Fruit fly (Drosophila melanogaster): ENCODE data around the gene AIF.
A peak's percentile ranks its signal among the peaks of the same experiment; 100 is the strongest.

The AIF gene

dm6 chr2L:2165864-2166263 is 14.3 kb downstream of the AIF start (continued):
- TF ChIP-seq esn (GFP tag; optimal IDR thresholded peaks at IDR 0.05) (no peak), CG11762 (GFP tag; optimal IDR thresholded peaks at IDR 0.05; ENCODE audit: insufficient read depth) (no peak), svp (GFP tag) (peak; percentile 44), acj6 (GFP tag; optimal IDR thresholded peaks at IDR 0.05) (no peak)

- TF ChIP-seq CG11762 (GFP tag; optimal IDR thresholded peaks at IDR 0.05; ENCODE audit: insufficient read depth) (no peak), Met (GFP tag; optimal IDR thresholded peaks at IDR 0.05) (no peak), Hr4 (GFP tag; optimal IDR thresholded peaks at IDR 0.05) (no peak), acj6 (GFP tag; optimal IDR thresholded peaks at IDR 0.05) (no peak), esn (GFP tag; optimal IDR thresholded peaks at IDR 0.05) (no peak), CG31627 (GFP tag; optimal IDR thresholded peaks at IDR 0.05) (no peak), CG3919 (GFP tag; optimal IDR thresholded peaks at IDR 0.05) (peak; percentile 17), svp (GFP tag) (no peak), CG34406 (GFP tag; optimal IDR thresholded peaks at IDR 0.05) (no peak), CG8319 (GFP tag; optimal IDR thresholded peaks at IDR 0.05) (no peak), CG3032 (tag; optimal IDR thresholded peaks at IDR 0.05) (peak; percentile 17), ss (GFP tag; optimal IDR thresholded peaks at IDR 0.05) (no peak), salr (GFP tag; optimal IDR thresholded peaks at IDR 0.05) (peak; percentile 3 to 15), CG8632 (GFP tag; optimal IDR thresholded peaks at IDR 0.05) (no peak), CG11902 (GFP tag; optimal IDR thresholded peaks at IDR 0.05) (no peak), Hr39 (GFP tag; optimal IDR thresholded peaks at IDR 0.05) (no peak), Lpt (GFP tag; optimal IDR thresholded peaks at IDR 0.05) (no peak), CG6276 (GFP tag; optimal IDR thresholded peaks at IDR 0.05) (no peak), CG6808 (GFP tag; optimal IDR thresholded peaks at IDR 0.05) (peak; percentile 12), Hr38 (GFP tag; optimal IDR thresholded peaks at IDR 0.05) (no peak), CG10631 (GFP tag; optimal IDR thresholded peaks at IDR 0.05) (peak; percentile 28), spab (GFP tag; optimal IDR thresholded peaks at IDR 0.05) (no peak), CG10669 (GFP tag; optimal IDR thresholded peaks at IDR 0.05) (no peak), Sox14 (GFP tag; optimal IDR thresholded peaks at IDR 0.05) (peak; percentile 26), CG7368 (GFP tag; optimal IDR thresholded peaks at IDR 0.05) (no peak), Gug (GFP tag; IDR thresholded peaks at IDR 0.05) (no peak), vri (GFP tag; optimal IDR thresholded peaks at IDR 0.05) (no peak), Ets21C (GFP tag; optimal IDR thresholded peaks at IDR 0.05) (no peak), eg (GFP tag; IDR thresholded peaks at IDR 0.05) (0 out of 3 replicates have a peak, but pooled peaks have one; percentile 40), cyc (GFP tag; optimal IDR thresholded peaks at IDR 0.05) (no peak), CG32006 (GFP tag; optimal IDR thresholded peaks at IDR 0.05) (peak; percentile 10), Blimp-1 (GFP tag; optimal IDR thresholded peaks at IDR 0.05) (no peak), dac (GFP tag; optimal IDR thresholded peaks at IDR 0.05) (no peak), achi (GFP tag; optimal IDR thresholded peaks at IDR 0.05) (peak; percentile 6), OdsH (GFP tag; optimal IDR thresholded peaks at IDR 0.05) (no peak), lz (GFP tag; optimal IDR thresholded peaks at IDR 0.05) (no peak), fd85E (GFP tag; optimal IDR thresholded peaks at IDR 0.05) (no peak), Sox102F (GFP tag; optimal IDR thresholded peaks at IDR 0.05) (no peak), fkh (GFP tag; optimal IDR thresholded peaks at IDR 0.05) (no peak), net (GFP tag; optimal IDR thresholded peaks at IDR 0.05) (peak; percentile 14), Eip75B (GFP tag; optimal IDR thresholded peaks at IDR 0.05) (no peak), CG16779 (tag; optimal IDR thresholded peaks at IDR 0.05) (no peak), Ets96B (tag; optimal IDR thresholded peaks at IDR 0.05) (peak; percentile 2), Eip93F (GFP tag; optimal IDR thresholded peaks at IDR 0.05) (no peak), CG6792 (GFP tag; optimal IDR thresholded peaks at IDR 0.05) (no peak), CG4318 (GFP tag; optimal IDR thresholded peaks at IDR 0.05) (no peak), pdm3 (GFP tag; optimal IDR thresholded peaks at IDR 0.05) (no peak), Sox15 (GFP tag; optimal IDR thresholded peaks at IDR 0.05) (no peak), CG1621 (tag; optimal IDR thresholded peaks at IDR 0.05) (no peak)
Measured at dm6 chr2L:2166958-2167707, 15.6 kb downstream of the AIF start.
